Worm (Caenorhabditis elegans) whole organism, young adult: ENCODE measurements around the gene dgk-4.

Experiments used
- F57C9.4 ChIP-seq: sonication (generic microtip); optimal IDR thresholded peaks from 2 replicates; lab custom pipeline; 2017; ENCODE audit warnings: mild to moderate bottlenecking, missing genetic modification characterization, missing compliant biosample characterization
- ama-1 ChIP-seq, 3 experiments: fragments of 150-350 bp in 1 of 3; sonication (generic microtip) in 2 of 3; optimal IDR thresholded peaks; 2 replicates each; lab custom pipeline; 2014 to 2018; ENCODE audit warnings: missing biosample characterization in 2 of 3, missing genetic modification characterization in 2 of 3, missing genetic modification reagents in 2 of 3
- ceh-79 ChIP-seq: sonication (generic microtip); optimal IDR thresholded peaks from 2 replicates; lab custom pipeline; 2017; ENCODE audit warnings: mild to moderate bottlenecking, missing genetic modification characterization, missing compliant biosample characterization
- lsy-27 ChIP-seq: sonication (generic microtip); optimal IDR thresholded peaks from 2 replicates; lab custom pipeline; 2017; ENCODE audit warnings: missing genetic modification characterization, mild to moderate bottlenecking, missing compliant biosample characterization, antibody characterized with exemption, missing genotype, borderline replicate concordance; ENCODE audit not compliant: insufficient read depth
- mcd-1 ChIP-seq: fragments of 200-800 bp; sonication (Bioruptor generic); IDR thresholded peaks from 2 replicates; pipeline ENCODE4 v1.3.6; 2022; ENCODE audit warnings: missing genetic modification reagents, missing genetic modification characterization, missing compliant biosample characterization
- ztf-3 ChIP-seq: fragments of 200-800 bp; sonication (Bioruptor generic); optimal IDR thresholded peaks from 2 replicates; lab custom pipeline; 2018; ENCODE audit warnings: mild to moderate bottlenecking, missing genetic modification characterization, missing compliant biosample characterization

DNA sequence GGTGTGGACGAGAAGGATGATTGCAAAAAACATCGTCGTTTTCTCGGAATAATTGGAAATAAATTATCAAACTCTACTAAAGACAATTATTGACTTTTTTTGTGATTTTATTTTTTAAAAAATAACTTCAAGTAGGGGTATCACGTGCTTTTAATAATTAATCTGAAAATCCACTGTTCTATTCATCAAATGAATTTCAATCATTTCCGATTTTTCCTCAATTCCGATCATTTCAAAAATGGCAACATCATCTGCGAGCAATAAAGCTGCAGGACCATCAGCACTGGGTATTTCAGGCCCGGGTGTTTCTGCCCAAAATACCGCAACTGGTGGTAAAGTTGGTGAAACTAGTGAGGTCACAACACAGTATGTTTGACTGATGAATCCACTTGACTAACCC lies 14.1 kb upstream of the dgk-4 start, which contains the start of the genes F42A9.7 and F42A9.3:
- TF ChIP-seq ama-1 (optimal IDR thresholded peaks at IDR 0.05; lab: Kevin White, UChicago) (no peak), ama-1 (GFP tag; optimal IDR thresholded peaks at IDR 0.05; lab: Kevin White, UChicago) (no peak), ztf-3 (no peak), ceh-79 (tag; lab: Kevin White, UChicago) (no peak), lsy-27 (tag; lab: Kevin White, UChicago) (no peak), F57C9.4 (no peak), mcd-1 (GFP tag; lab: Robert Waterston, UW) (no peak)
